Fruit fly (Drosophila melanogaster) whole organism, embryonic: ENCODE data around the gene Muted.

Source experiments
- Atf-2 ChIP-seq: fragments of 200-800 bp; sonication (Bioruptor generic); optimal IDR thresholded peaks from 2 replicates; lab custom pipeline; 2016; ENCODE audit warnings: missing biosample characterization, missing genetic modification characterization
- Atf3 ChIP-seq: fragments of 200-800 bp; sonication (Bioruptor generic); optimal IDR thresholded peaks from 3 replicates; lab custom pipeline; 2016; ENCODE audit warnings: missing biosample characterization, missing genetic modification characterization
- B-H2 ChIP-seq: fragments of 200-800 bp; sonication (Bioruptor generic); optimal IDR thresholded peaks from 2 replicates; lab custom pipeline; 2018; ENCODE audit warnings: missing biosample characterization, mild to moderate bottlenecking, missing genetic modification characterization
- Bdp1 ChIP-seq: fragments of 200-800 bp; sonication (Bioruptor generic); optimal IDR thresholded peaks from 3 replicates; lab custom pipeline; 2016; ENCODE audit warnings: missing biosample characterization, missing genetic modification characterization
- CG10543 ChIP-seq: fragments of 200-800 bp; sonication (Bioruptor generic); optimal IDR thresholded peaks from 3 replicates; lab custom pipeline; 2017; ENCODE audit warnings: missing biosample characterization, mild to moderate bottlenecking, missing genetic modification characterization, moderate library complexity
- CG11093 ChIP-seq: fragments of 200-800 bp; sonication (Bioruptor generic); IDR thresholded peaks from 3 replicates; pipeline ENCODE4 v1.3.6; 2022; ENCODE audit warnings: missing biosample characterization, missing genetic modification characterization
- CG11247 ChIP-seq: fragments of 200-800 bp; sonication (Bioruptor generic); IDR thresholded peaks from 2 replicates; pipeline ENCODE4 v1.3.6; 2022; ENCODE audit warnings: missing biosample characterization, missing genetic modification characterization
- CG12942 ChIP-seq: fragments of 200-800 bp; sonication (Bioruptor generic); optimal IDR thresholded peaks from 3 replicates; lab custom pipeline; 2016; ENCODE audit warnings: missing biosample characterization, missing genetic modification characterization
- CG13287 ChIP-seq: fragments of 200-800 bp; sonication (Bioruptor generic); IDR thresholded peaks from 2 replicates; pipeline ENCODE4 v1.3.6; 2022; ENCODE audit warnings: missing biosample characterization, missing genetic modification characterization; ENCODE audit not compliant: partially characterized antibody
- CG14014 ChIP-seq: fragments of 200-800 bp; sonication (Bioruptor generic); IDR thresholded peaks from 2 replicates; pipeline ENCODE4 v1.3.6; 2022; ENCODE audit warnings: missing biosample characterization, missing genetic modification characterization
- CG1529 ChIP-seq: fragments of 200-800 bp; sonication (Bioruptor generic); optimal IDR thresholded peaks from 3 replicates; lab custom pipeline; 2018; ENCODE audit warnings: missing biosample characterization, missing genetic modification characterization
- CG16779 ChIP-seq: fragments of 200-800 bp; sonication (Bioruptor generic); IDR thresholded peaks from 2 replicates; pipeline ENCODE4 v1.3.6; 2022; ENCODE audit warnings: missing biosample characterization, missing genetic modification characterization
- CG16863 ChIP-seq: fragments of 200-800 bp; sonication (Bioruptor generic); optimal IDR thresholded peaks from 3 replicates; lab custom pipeline; 2016; ENCODE audit warnings: missing biosample characterization, missing genetic modification characterization
- CG3838 ChIP-seq: fragments of 200-800 bp; sonication (Bioruptor generic); optimal IDR thresholded peaks from 3 replicates; lab custom pipeline; 2016; ENCODE audit warnings: missing biosample characterization, missing genetic modification characterization
- CG7987 ChIP-seq: fragments of 200-800 bp; sonication (Bioruptor generic); optimal IDR thresholded peaks from 2 replicates; lab custom pipeline; 2018; ENCODE audit warnings: missing biosample characterization, mild to moderate bottlenecking, missing genetic modification characterization, moderate library complexity
- CG8290 ChIP-seq, 3 experiments: fragments of 200-800 bp; sonication (Bioruptor generic); optimal IDR thresholded peaks; 2 replicates each; lab custom pipeline; 2016 to 2019; ENCODE audit warnings: missing biosample characterization in 3 of 3, missing genetic modification characterization in 3 of 3, mild to moderate bottlenecking in 2 of 3, moderate library complexity in 1 of 3
- CG8359 ChIP-seq: fragments of 200-800 bp; sonication (Bioruptor generic); optimal IDR thresholded peaks from 2 replicates; lab custom pipeline; 2017; ENCODE audit warnings: missing biosample characterization, mild to moderate bottlenecking, missing genetic modification characterization, borderline replicate concordance
- Chrac-16 ChIP-seq: fragments of 200-800 bp; sonication (Bioruptor generic); optimal IDR thresholded peaks from 3 replicates; lab custom pipeline; 2016; ENCODE audit warnings: missing biosample characterization, missing genetic modification characterization
- Deaf1 ChIP-seq: fragments of 200-800 bp; optimal IDR thresholded peaks from 3 replicates; lab custom pipeline; 2019; ENCODE audit warnings: missing biosample characterization, mild to moderate bottlenecking, missing genetic modification characterization, moderate library complexity
- HLH4C ChIP-seq: fragments of 200-800 bp; sonication (Bioruptor generic); IDR thresholded peaks from 3 replicates; pipeline ENCODE4 v1.3.6; 2022; ENCODE audit warnings: missing biosample characterization, missing genetic modification characterization; ENCODE audit not compliant: partially characterized antibody
- Hr39 ChIP-seq: fragments of >200 bp; optimal IDR thresholded peaks from 2 replicates; lab custom pipeline; 2017
- Hr51 ChIP-seq, 2 experiments: fragments of 200-800 bp; sonication (Bioruptor generic); optimal IDR thresholded peaks; 2 replicates in 1 of 2; 3 replicates in 1 of 2; lab custom pipeline; 2016 to 2018; ENCODE audit warnings: missing biosample characterization in 2 of 2, missing genetic modification characterization in 2 of 2, mild to moderate bottlenecking in 1 of 2, moderate library complexity in 1 of 2
- Med ChIP-seq: fragments of 200-800 bp; sonication (Bioruptor generic); peaks from one replicate; lab custom pipeline; 2016; ENCODE audit warnings: missing biosample characterization, missing genetic modification characterization, mild to moderate bottlenecking, inconsistent platforms, moderate library complexity
- Opbp ChIP-seq: fragments of 200-800 bp; sonication (Bioruptor generic); IDR thresholded peaks from 3 replicates; pipeline ENCODE4 v1.3.6; 2022; ENCODE audit warnings: missing biosample characterization, missing genetic modification characterization; ENCODE audit not compliant: partially characterized antibody
- Xrp1 ChIP-seq: fragments of 200-800 bp; sonication (Bioruptor generic); IDR thresholded peaks from 2 replicates; pipeline ENCODE4 v1.3.6; 2022; ENCODE audit warnings: missing biosample characterization, missing genetic modification characterization
- aop ChIP-seq: fragments of 200-800 bp; sonication (Bioruptor generic); IDR thresholded peaks from 2 replicates; pipeline ENCODE4 v1.3.6; 2022; ENCODE audit warnings: missing biosample characterization, missing genetic modification characterization
- ato ChIP-seq: fragments of 200-800 bp; sonication (Bioruptor generic); IDR thresholded peaks from 2 replicates; pipeline ENCODE4 v1.3.6; 2022; ENCODE audit warnings: missing biosample characterization, missing genetic modification characterization; ENCODE audit not compliant: partially characterized antibody
- bsh ChIP-seq, 2 experiments: fragments of 200-800 bp; sonication (Bioruptor generic); optimal IDR thresholded peaks; 2 replicates each; lab custom pipeline; 2017 to 2018; ENCODE audit warnings: mild to moderate bottlenecking in 2 of 2, missing biosample characterization in 2 of 2, missing genetic modification characterization in 2 of 2, moderate library complexity in 1 of 2
- fd96Cb ChIP-seq: fragments of 200-800 bp; sonication (Bioruptor generic); optimal IDR thresholded peaks from 2 replicates; lab custom pipeline; 2018; ENCODE audit warnings: missing biosample characterization, mild to moderate bottlenecking, missing genetic modification characterization, moderate library complexity
- fu2 ChIP-seq: fragments of 200-800 bp; sonication (Bioruptor generic); optimal IDR thresholded peaks from 2 replicates; lab custom pipeline; 2016; ENCODE audit warnings: missing biosample characterization, missing genetic modification characterization
- gt ChIP-seq: fragments of 200-800 bp; sonication (Bioruptor generic); IDR thresholded peaks from 2 replicates; pipeline ENCODE4 v1.3.6; 2022; ENCODE audit warnings: missing biosample characterization, missing genetic modification characterization
- lbe ChIP-seq: fragments of 200-800 bp; sonication (Bioruptor generic); optimal IDR thresholded peaks from 2 replicates; lab custom pipeline; 2016; ENCODE audit warnings: missing biosample characterization, mild to moderate bottlenecking, missing genetic modification characterization
- lmd ChIP-seq: fragments of 200-800 bp; sonication (Bioruptor generic); IDR thresholded peaks from 2 replicates; pipeline ENCODE4 v1.3.6; 2022; ENCODE audit warnings: missing biosample characterization, missing genetic modification characterization
- peb ChIP-seq: fragments of 200-800 bp; sonication (Bioruptor generic); IDR thresholded peaks from 2 replicates; pipeline ENCODE4 v1.3.6; 2022; ENCODE audit warnings: missing biosample characterization, missing genetic modification characterization
- pum ChIP-seq: fragments of 200-800 bp; sonication (Bioruptor generic); optimal IDR thresholded peaks from 2 replicates; lab custom pipeline; 2016; ENCODE audit warnings: missing biosample characterization, missing genetic modification characterization
- pzg ChIP-seq: fragments of 200-800 bp; sonication (Bioruptor generic); optimal IDR thresholded peaks from 3 replicates; lab custom pipeline; 2018; ENCODE audit warnings: missing biosample characterization, mild to moderate bottlenecking, missing genetic modification characterization, moderate library complexity
- rib ChIP-seq: fragments of 200-800 bp; sonication (Bioruptor generic); IDR thresholded peaks from 2 replicates; pipeline ENCODE4 v1.3.6; 2022; ENCODE audit warnings: missing biosample characterization, missing genetic modification characterization
- run ChIP-seq: fragments of 200-800 bp; sonication (Bioruptor generic); optimal IDR thresholded peaks from 3 replicates; lab custom pipeline; 2018; ENCODE audit warnings: missing biosample characterization, mild to moderate bottlenecking, missing genetic modification characterization
- sc ChIP-seq, 3 experiments: fragments of >200 bp in 2 of 3; fragments of 200-800 bp in 1 of 3; sonication (Bioruptor generic) in 1 of 3; optimal IDR thresholded peaks; 2 replicates in 2 of 3; 3 replicates in 1 of 3; lab custom pipeline; 2017; ENCODE audit warnings: mild to moderate bottlenecking in 1 of 3, missing biosample characterization in 1 of 3, missing genetic modification characterization in 1 of 3, missing genetic modification reagents in 1 of 3
- sens-2 ChIP-seq: fragments of 200-800 bp; sonication (Bioruptor generic); IDR thresholded peaks from 2 replicates; pipeline ENCODE4 v1.3.6; 2022; ENCODE audit warnings: missing biosample characterization, missing genetic modification characterization
- slp2 ChIP-seq: fragments of 200-800 bp; sonication (Bioruptor generic); optimal IDR thresholded peaks from 2 replicates; lab custom pipeline; 2016; ENCODE audit warnings: missing biosample characterization, missing genetic modification characterization
- sna ChIP-seq: fragments of 200-800 bp; sonication (Bioruptor generic); IDR thresholded peaks from 2 replicates; pipeline ENCODE4 v1.3.6; 2022; ENCODE audit warnings: missing biosample characterization, missing genetic modification characterization; ENCODE audit not compliant: partially characterized antibody
- ssp ChIP-seq: fragments of 200-800 bp; sonication (Bioruptor generic); IDR thresholded peaks from 2 replicates; pipeline ENCODE4 v1.3.6; 2022; ENCODE audit warnings: missing biosample characterization, missing genetic modification characterization
- trh ChIP-seq: fragments of 200-800 bp; sonication (Bioruptor generic); optimal IDR thresholded peaks from 2 replicates; lab custom pipeline; 2016; ENCODE audit warnings: missing biosample characterization, missing genetic modification characterization
- twi ChIP-seq: fragments of 200-800 bp; optimal IDR thresholded peaks from 2 replicates; lab custom pipeline; 2019; ENCODE audit warnings: missing biosample characterization, mild to moderate bottlenecking, missing genetic modification characterization, moderate library complexity
- unc-4 ChIP-seq: fragments of 200-800 bp; sonication (Bioruptor generic); IDR thresholded peaks from 2 replicates; pipeline ENCODE4 v1.3.6; 2022; ENCODE audit warnings: missing biosample characterization, missing genetic modification characterization; ENCODE audit not compliant: partially characterized antibody
- wek ChIP-seq: fragments of 200-800 bp; sonication (Bioruptor generic); optimal IDR thresholded peaks from 3 replicates; lab custom pipeline; 2018; ENCODE audit warnings: missing biosample characterization, mild to moderate bottlenecking, missing genetic modification characterization, moderate library complexity

The Muted gene

DNA sequence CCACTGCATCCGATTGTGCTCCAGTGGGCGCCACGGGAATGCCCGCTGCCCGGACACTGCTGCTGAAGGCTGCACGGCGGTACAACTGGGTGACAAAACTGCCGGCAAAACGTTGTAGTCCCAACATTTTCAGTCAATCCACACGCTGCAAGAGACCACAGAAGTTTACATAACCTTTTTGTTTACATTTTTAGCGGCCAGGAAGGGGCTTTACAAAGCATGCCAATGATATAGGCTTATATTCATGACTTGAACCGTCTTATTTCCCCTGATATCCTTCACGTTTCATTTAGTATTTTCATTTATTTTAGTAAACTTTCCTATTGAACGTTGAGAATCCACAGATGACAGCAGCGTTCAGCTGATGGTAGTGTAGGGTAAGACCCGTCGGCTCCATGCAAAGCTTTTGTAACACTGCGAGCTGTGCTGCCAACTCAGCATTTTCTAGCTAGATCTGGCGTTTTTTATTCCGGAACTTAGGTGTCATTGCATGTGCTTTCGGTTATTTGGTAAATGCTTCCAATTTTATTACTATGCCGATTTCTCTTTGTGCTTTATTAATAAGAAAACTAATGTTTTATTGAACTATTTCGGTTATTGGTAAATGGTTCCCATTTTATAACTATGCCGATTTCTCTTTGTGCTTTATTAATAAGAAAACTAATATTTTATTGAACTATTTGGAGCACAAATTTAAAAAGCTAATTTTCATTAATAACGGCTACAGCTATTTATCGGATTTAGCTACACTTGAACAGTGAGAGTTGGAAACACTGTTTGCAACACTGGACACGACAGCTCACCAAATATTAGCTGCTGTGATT is 48.3 kb downstream of the Muted start, which contains the start of the genes CG13850 and lqfR (continued):
- TF ChIP-seq pum (GFP tag; lab: Kevin White, UChicago) (peak; percentile 78), CG8290 (GFP tag; optimal IDR thresholded peaks at IDR 0.05; lab: Kevin White, UChicago) (peak; percentile 81), CG8290 (tag; optimal IDR thresholded peaks at IDR 0.05; lab: Kevin White, UChicago) (peak in 1 of 2 experiments; percentile 69), wek (no peak), aop (GFP tag; lab: Robert Waterston, UW) (no peak), Hr51 (GFP tag; optimal IDR thresholded peaks at IDR 0.05; lab: Kevin White, UChicago) (peak in 1 of 2 experiments; percentile 80), CG10543 (GFP tag; lab: Kevin White, UChicago) (peak; percentile 82), CG11093 (no peak), CG1529 (GFP tag; lab: Kevin White, UChicago) (peak; percentile 44), Atf3 (GFP tag; lab: Kevin White, UChicago) (peak; percentile 37), Hr39 (peak; percentile 25), fd96Cb (tag; lab: Kevin White, UChicago) (peak; percentile 58), unc-4 (GFP tag; lab: Robert Waterston, UW) (no peak), slp2 (peak; percentile 72), Chrac-16 (peak; percentile 76), CG8359 (GFP tag; lab: Kevin White, UChicago) (peak; percentile 34), CG7987 (GFP tag; lab: Kevin White, UChicago) (peak; percentile 6), lmd (GFP tag; lab: Robert Waterston, UW) (peak; percentile 64), CG12942 (GFP tag; lab: Kevin White, UChicago) (peak; percentile 77), CG16779 (GFP tag; lab: Robert Waterston, UW) (no peak), Xrp1 (GFP tag; lab: Robert Waterston, UW) (peak; percentile 45; the same call in 1 of the 2 replicates), peb (GFP tag; lab: Robert Waterston, UW) (no peak), HLH4C (GFP tag; lab: Robert Waterston, UW) (no peak), CG3838 (peak; percentile 21), fu2 (GFP tag; lab: Kevin White, UChicago) (peak; percentile 76), CG13287 (GFP tag; lab: Robert Waterston, UW) (no peak), sens-2 (no peak), run (tag; lab: Kevin White, UChicago) (no peak), sc (optimal IDR thresholded peaks at IDR 0.05; lab: Kevin White, UChicago) (no peak), sc (GFP tag; optimal IDR thresholded peaks at IDR 0.05; lab: Kevin White, UChicago) (peak; percentile 52), trh (GFP tag; lab: Kevin White, UChicago) (peak; percentile 68), gt (GFP tag; lab: Robert Waterston, UW) (no peak), Atf-2 (peak; percentile 75), ssp (peak; percentile 33; the same call in 1 of the 2 replicates), bsh (GFP tag; optimal IDR thresholded peaks at IDR 0.05; lab: Kevin White, UChicago) (peak in 1 of 2 experiments; percentile 38), ato (no peak), twi (peak; percentile 57), lbe (GFP tag; lab: Kevin White, UChicago) (peak; percentile 38), CG16863 (GFP tag; lab: Kevin White, UChicago) (peak; percentile 65), CG11247 (GFP tag; lab: Robert Waterston, UW) (peak; percentile 52; the same call in 1 of the 2 replicates), Bdp1 (GFP tag; lab: Kevin White, UChicago) (peak; percentile 60), pzg (peak; percentile 55), Med (peak; percentile 96), CG14014 (GFP tag; lab: Robert Waterston, UW) (no peak), rib (GFP tag; lab: Robert Waterston, UW) (0 out of 2 replicates have a peak, but pooled peaks have one; percentile 39), Deaf1 (tag; lab: Kevin White, UChicago) (no peak), sna (no peak), Opbp (GFP tag; lab: Robert Waterston, UW) (no peak), B-H2 (GFP tag; lab: Kevin White, UChicago) (peak; percentile 47)
